Comparison of ENCODE assay signal across 1 fruit fly cellular context in the genomic region with DNA sequence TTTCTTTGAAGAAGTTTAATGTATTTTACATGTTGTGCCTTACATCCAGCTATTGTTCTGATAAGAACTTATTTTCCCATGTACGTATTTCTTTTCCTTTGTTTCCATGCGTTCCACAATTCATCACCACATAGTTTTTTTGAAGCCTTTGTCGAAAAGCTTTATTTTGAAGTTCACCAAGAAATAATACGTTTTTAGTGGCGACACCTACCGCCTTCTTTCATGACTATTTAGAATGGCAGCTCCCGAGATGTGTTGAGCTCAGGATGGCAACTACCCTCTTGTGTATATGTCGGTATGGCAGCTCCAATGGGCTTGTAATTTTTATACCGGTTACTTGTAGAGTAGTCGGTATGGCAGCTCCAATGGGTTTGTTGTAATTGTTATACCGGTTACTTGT.
A peak's percentile ranks its signal among the peaks of the same experiment; 100 is the strongest.
TF ChIP-seq lines count a peak whose summit lies in the region.

No protein-coding gene starts in this region.

TF ChIP-seq in whole organism, embryonic, 481 proteins besides CTCF, POLR2A, EP300 and RAD21 (continued from another document and continues in another):
- TF ChIP-seq CG4707 (GFP tag; optimal IDR thresholded peaks at IDR 0.05; lab: Kevin White, UChicago) (no peak), dm (GFP tag; optimal IDR thresholded peaks at IDR 0.05; lab: Kevin White, UChicago) (no peak), vfl (GFP tag; optimal IDR thresholded peaks at IDR 0.05; lab: Kevin White, UChicago) (peak; percentile 9), ttk (GFP tag; IDR thresholded peaks at IDR 0.05; lab: Robert Waterston, UW) (no peak), grau (tag; optimal IDR thresholded peaks at IDR 0.05; lab: Kevin White, UChicago) (no peak), vvl (GFP tag; IDR thresholded peaks at IDR 0.05; lab: Robert Waterston, UW) (peak; percentile 99), CG8089 (GFP tag; optimal IDR thresholded peaks at IDR 0.05; lab: Kevin White, UChicago) (peak; percentile 9), scrt (GFP tag; optimal IDR thresholded peaks at IDR 0.05; lab: Kevin White, UChicago) (no peak), CG3163 (GFP tag; optimal IDR thresholded peaks at IDR 0.05; lab: Kevin White, UChicago) (peak; percentile 87), Med (GFP tag; lab: Kevin White, UChicago) (peak; percentile 92), sr (GFP tag; IDR thresholded peaks at IDR 0.05; lab: Robert Waterston, UW) (no peak), Tbp (GFP tag; optimal IDR thresholded peaks at IDR 0.05; lab: Kevin White, UChicago) (peak; percentile 23), ftz-f1 (GFP tag; optimal IDR thresholded peaks at IDR 0.05; lab: Kevin White, UChicago) (no peak), CG42726 (GFP tag; IDR thresholded peaks at IDR 0.05; lab: Robert Waterston, UW; ENCODE audit: partially characterized antibody) (0 out of 2 replicates have a peak, but pooled peaks have one; percentile 46), CG2199 (GFP tag; IDR thresholded peaks at IDR 0.05; lab: Robert Waterston, UW) (peak; percentile 83; the same call in 1 of the 3 replicates), CG2202 (tag; optimal IDR thresholded peaks at IDR 0.05; lab: Kevin White, UChicago) (no peak), hkb (optimal IDR thresholded peaks at IDR 0.05; lab: Kevin White, UChicago) (peak; percentile 27), hkb (GFP tag; IDR thresholded peaks at IDR 0.05; lab: Robert Waterston, UW) (no peak), Scr (GFP tag; IDR thresholded peaks at IDR 0.05; lab: Robert Waterston, UW; ENCODE audit: partially characterized antibody) (0 out of 2 replicates have a peak, but pooled peaks have one; percentile 22), Hmr (GFP tag; optimal IDR thresholded peaks at IDR 0.05; lab: Kevin White, UChicago) (peak; percentile 84), z (GFP tag; IDR thresholded peaks at IDR 0.05; lab: Robert Waterston, UW) (no peak), CG17361 (GFP tag; IDR thresholded peaks at IDR 0.05; lab: Robert Waterston, UW) (peak; percentile 40; the same call in 1 of the 3 replicates), CG15601 (tag; optimal IDR thresholded peaks at IDR 0.05; lab: Kevin White, UChicago) (peak; percentile 71), CG7556 (GFP tag; optimal IDR thresholded peaks at IDR 0.05; lab: Kevin White, UChicago) (no peak), pros (GFP tag; optimal IDR thresholded peaks at IDR 0.05; lab: Kevin White, UChicago) (no peak), sug (tag; optimal IDR thresholded peaks at IDR 0.05; lab: Kevin White, UChicago) (peak; percentile 61), lilli (GFP tag; optimal IDR thresholded peaks at IDR 0.05; lab: Kevin White, UChicago) (peak; percentile 19), bsh (GFP tag; optimal IDR thresholded peaks at IDR 0.05; lab: Kevin White, UChicago) (peak in 1 of 2 experiments; percentile 7), CG8478 (optimal IDR thresholded peaks at IDR 0.05; lab: Kevin White, UChicago) (peak; percentile 5), Atf-2 (GFP tag; optimal IDR thresholded peaks at IDR 0.05; lab: Kevin White, UChicago) (no peak), CG10321 (GFP tag; IDR thresholded peaks at IDR 0.05; lab: Robert Waterston, UW) (no peak), trem (tag; optimal IDR thresholded peaks at IDR 0.05; lab: Kevin White, UChicago) (peak; percentile 95), B-H2 (GFP tag; optimal IDR thresholded peaks at IDR 0.05; lab: Kevin White, UChicago) (peak; percentile 50), CG4282 (GFP tag; optimal IDR thresholded peaks at IDR 0.05; lab: Kevin White, UChicago) (no peak), knrl (GFP tag; IDR thresholded peaks at IDR 0.05; lab: Robert Waterston, UW; ENCODE audit: partially characterized antibody) (peak; percentile 50; the same call in 1 of the 3 replicates), CG8944 (GFP tag; optimal IDR thresholded peaks at IDR 0.05; lab: Kevin White, UChicago) (peak; percentile 3), phol (tag; optimal IDR thresholded peaks at IDR 0.05; lab: Kevin White, UChicago) (peak; percentile 53), gro (GFP tag; optimal IDR thresholded peaks at IDR 0.05; lab: Kevin White, UChicago) (peak; percentile 29), emc (GFP tag; optimal IDR thresholded peaks at IDR 0.05; lab: Kevin White, UChicago) (no peak), ATbp (GFP tag; optimal IDR thresholded peaks at IDR 0.05; lab: Kevin White, UChicago) (no peak), fd3F (GFP tag; optimal IDR thresholded peaks at IDR 0.05; lab: Kevin White, UChicago) (no peak), CG13287 (GFP tag; IDR thresholded peaks at IDR 0.05; lab: Robert Waterston, UW; ENCODE audit: partially characterized antibody) (peak; percentile 60), lov (optimal IDR thresholded peaks at IDR 0.05; lab: Kevin White, UChicago) (no peak), lov (GFP tag; IDR thresholded peaks at IDR 0.05; lab: Robert Waterston, UW) (no peak), gem (tag; optimal IDR thresholded peaks at IDR 0.05; lab: Kevin White, UChicago) (peak; percentile 36), CG7786 (GFP tag; optimal IDR thresholded peaks at IDR 0.05; lab: Kevin White, UChicago) (peak; percentile 10), dan (GFP tag; IDR thresholded peaks at IDR 0.05; lab: Robert Waterston, UW) (no peak), cad (GFP tag; optimal IDR thresholded peaks at IDR 0.05; lab: Kevin White, UChicago) (no peak), Hsf (GFP tag; optimal IDR thresholded peaks at IDR 0.05; lab: Kevin White, UChicago) (peak; percentile 44), CG12071 (GFP tag; optimal IDR thresholded peaks at IDR 0.05; lab: Kevin White, UChicago) (no peak), tna (GFP tag; IDR thresholded peaks at IDR 0.05; lab: Robert Waterston, UW; ENCODE audit: partially characterized antibody) (peak; percentile 13; the same call in 1 of the 2 replicates), dmrt99B (tag; optimal IDR thresholded peaks at IDR 0.05; lab: Kevin White, UChicago) (no peak), CG34376 (GFP tag; optimal IDR thresholded peaks at IDR 0.05; lab: Kevin White, UChicago) (no peak), MTF-1 (GFP tag; optimal IDR thresholded peaks at IDR 0.05; lab: Kevin White, UChicago; ENCODE audit: borderline replicate concordance) (no peak), CG1603 (tag; optimal IDR thresholded peaks at IDR 0.05; lab: Kevin White, UChicago) (peak; percentile 63), CG15073 (GFP tag; optimal IDR thresholded peaks at IDR 0.05; lab: Kevin White, UChicago) (no peak), CG6854 (GFP tag; optimal IDR thresholded peaks at IDR 0.05; lab: Kevin White, UChicago) (no peak), CG2120 (GFP tag; optimal IDR thresholded peaks at IDR 0.05; lab: Kevin White, UChicago) (peak; percentile 46), luna (GFP tag; optimal IDR thresholded peaks at IDR 0.05; lab: Kevin White, UChicago) (no peak), CG10147 (GFP tag; optimal IDR thresholded peaks at IDR 0.05; lab: Kevin White, UChicago) (peak; percentile 38), Neu2 (GFP tag; optimal IDR thresholded peaks at IDR 0.05; lab: Kevin White, UChicago; ENCODE audit: borderline replicate concordance) (no peak), CG2116 (GFP tag; optimal IDR thresholded peaks at IDR 0.05; lab: Kevin White, UChicago) (peak; percentile 68), CG12391 (tag; optimal IDR thresholded peaks at IDR 0.05; lab: Kevin White, UChicago) (peak; percentile 16), caup (GFP tag; optimal IDR thresholded peaks at IDR 0.05; lab: Kevin White, UChicago; ENCODE audit: severe bottlenecking) (no peak), CG4820 (GFP tag; optimal IDR thresholded peaks at IDR 0.05; lab: Kevin White, UChicago) (peak; percentile 19), Sry-δ (GFP tag; optimal IDR thresholded peaks at IDR 0.05; lab: Kevin White, UChicago) (peak; percentile 49), CG13123 (GFP tag; optimal IDR thresholded peaks at IDR 0.05; lab: Kevin White, UChicago) (peak; percentile 15), jigr1 (GFP tag; IDR thresholded peaks at IDR 0.05; lab: Robert Waterston, UW) (no peak), zen (tag; optimal IDR thresholded peaks at IDR 0.05; lab: Kevin White, UChicago) (peak; percentile 61), CG4360 (GFP tag; IDR thresholded peaks at IDR 0.05; lab: Robert Waterston, UW) (no peak), CG13424 (tag; optimal IDR thresholded peaks at IDR 0.05; lab: Kevin White, UChicago) (peak; percentile 38), CG30403 (GFP tag; optimal IDR thresholded peaks at IDR 0.05; lab: Kevin White, UChicago) (peak; percentile 27), CG10267 (tag; optimal IDR thresholded peaks at IDR 0.05; lab: Kevin White, UChicago) (peak; percentile 79), Ravus (GFP tag; IDR thresholded peaks at IDR 0.05; lab: Robert Waterston, UW) (no peak), Oli (tag; optimal IDR thresholded peaks at IDR 0.05; lab: Kevin White, UChicago) (no peak), Poxn (GFP tag; IDR thresholded peaks at IDR 0.05; lab: Robert Waterston, UW) (no peak), CG11456 (GFP tag; IDR thresholded peaks at IDR 0.05; lab: Robert Waterston, UW) (no peak), fd102C (GFP tag; optimal IDR thresholded peaks at IDR 0.05; lab: Kevin White, UChicago) (no peak), CG4854 (GFP tag; optimal IDR thresholded peaks at IDR 0.05; lab: Kevin White, UChicago) (no peak), H2.0 (GFP tag; IDR thresholded peaks at IDR 0.05; lab: Robert Waterston, UW) (no peak), ro (GFP tag; IDR thresholded peaks at IDR 0.05; lab: Robert Waterston, UW) (no peak), CG6813 (GFP tag; optimal IDR thresholded peaks at IDR 0.05; lab: Kevin White, UChicago) (no peak), CG18599 (GFP tag; optimal IDR thresholded peaks at IDR 0.05; lab: Kevin White, UChicago) (no peak), sens-2 (GFP tag; IDR thresholded peaks at IDR 0.05; lab: Robert Waterston, UW) (no peak), danr (GFP tag; IDR thresholded peaks at IDR 0.05; lab: Robert Waterston, UW) (no peak), fd64A (GFP tag; optimal IDR thresholded peaks at IDR 0.05; lab: Kevin White, UChicago) (no peak), NC2β (GFP tag; optimal IDR thresholded peaks at IDR 0.05; lab: Kevin White, UChicago) (peak; percentile 29), Hmx (GFP tag; optimal IDR thresholded peaks at IDR 0.05; lab: Kevin White, UChicago) (no peak), CG10565 (GFP tag; optimal IDR thresholded peaks at IDR 0.05; lab: Kevin White, UChicago) (no peak), Bgb (GFP tag; IDR thresholded peaks at IDR 0.05; lab: Robert Waterston, UW; ENCODE audit: partially characterized antibody) (peak; percentile 52; the same call in 1 of the 2 replicates), CG34422 (GFP tag; IDR thresholded peaks at IDR 0.05; lab: Robert Waterston, UW) (no peak; the same call in 2 of the 3 replicates), pita (GFP tag; optimal IDR thresholded peaks at IDR 0.05; lab: Kevin White, UChicago) (peak; percentile 94), al (GFP tag; IDR thresholded peaks at IDR 0.05; lab: Robert Waterston, UW) (no peak), CG2712 (tag; optimal IDR thresholded peaks at IDR 0.05; lab: Kevin White, UChicago) (peak; percentile 47), CG12769 (tag; optimal IDR thresholded peaks at IDR 0.05; lab: Kevin White, UChicago) (no peak), twi (tag; optimal IDR thresholded peaks at IDR 0.05; lab: Kevin White, UChicago) (no peak), repo (GFP tag; optimal IDR thresholded peaks at IDR 0.05; lab: Kevin White, UChicago) (no peak), CG17802 (tag; optimal IDR thresholded peaks at IDR 0.05; lab: Kevin White, UChicago) (no peak), tap (tag; optimal IDR thresholded peaks at IDR 0.05; lab: Kevin White, UChicago) (no peak), gfzf (GFP tag; optimal IDR thresholded peaks at IDR 0.05; lab: Kevin White, UChicago) (peak; percentile 41), chinmo (GFP tag; IDR thresholded peaks at IDR 0.05; lab: Robert Waterston, UW; ENCODE audit: partially characterized antibody) (peak; percentile 47; the same call in 1 of the 4 replicates), YL-1 (GFP tag; optimal IDR thresholded peaks at IDR 0.05; lab: Kevin White, UChicago) (no peak), Ets65A (GFP tag; lab: Kevin White, UChicago) (no peak), CG14050 (GFP tag; IDR thresholded peaks at IDR 0.05; lab: Robert Waterston, UW) (no peak), Dp (GFP tag; optimal IDR thresholded peaks at IDR 0.05; lab: Kevin White, UChicago) (peak; percentile 46), wor (GFP tag; IDR thresholded peaks at IDR 0.05; lab: Robert Waterston, UW) (no peak), amos (GFP tag; IDR thresholded peaks at IDR 0.05; lab: Robert Waterston, UW; ENCODE audit: partially characterized antibody) (peak; percentile 51), en (GFP tag; optimal IDR thresholded peaks at IDR 0.05; lab: Kevin White, UChicago) (no peak), E2f2 (GFP tag; IDR thresholded peaks at IDR 0.05; lab: Robert Waterston, UW) (peak; percentile 43), BEAF-32 (GFP tag; optimal IDR thresholded peaks at IDR 0.05; lab: Kevin White, UChicago) (peak; percentile 26), CG9215 (GFP tag; IDR thresholded peaks at IDR 0.05; lab: Robert Waterston, UW) (no peak), zen2 (GFP tag; IDR thresholded peaks at IDR 0.05; lab: Robert Waterston, UW; ENCODE audit: partially characterized antibody) (no peak), CG5245 (GFP tag; optimal IDR thresholded peaks at IDR 0.05; lab: Kevin White, UChicago) (no peak), p53 (GFP tag; optimal IDR thresholded peaks at IDR 0.05; lab: Kevin White, UChicago) (no peak), Abd-B (GFP tag; optimal IDR thresholded peaks at IDR 0.05; lab: Kevin White, UChicago) (no peak), dpn (GFP tag; optimal IDR thresholded peaks at IDR 0.05; lab: Kevin White, UChicago) (peak; percentile 16 to 46), pzg (GFP tag; optimal IDR thresholded peaks at IDR 0.05; lab: Kevin White, UChicago) (peak; percentile 68), rib (GFP tag; IDR thresholded peaks at IDR 0.05; lab: Robert Waterston, UW) (no peak), fd96Cb (tag; optimal IDR thresholded peaks at IDR 0.05; lab: Kevin White, UChicago) (no peak), CG11247 (GFP tag; IDR thresholded peaks at IDR 0.05; lab: Robert Waterston, UW) (no peak), cas (GFP tag; IDR thresholded peaks at IDR 0.05; lab: Robert Waterston, UW) (no peak), CG18764 (GFP tag; optimal IDR thresholded peaks at IDR 0.05; lab: Kevin White, UChicago) (no peak), nmo (GFP tag; optimal IDR thresholded peaks at IDR 0.05; lab: Kevin White, UChicago) (peak; percentile 35), CG3995 (GFP tag; optimal IDR thresholded peaks at IDR 0.05; lab: Kevin White, UChicago) (no peak), CG7839 (tag; optimal IDR thresholded peaks at IDR 0.05; lab: Kevin White, UChicago) (no peak), CHES-1-like (GFP tag; optimal IDR thresholded peaks at IDR 0.05; lab: Kevin White, UChicago) (peak; percentile 43), CG10209 (GFP tag; optimal IDR thresholded peaks at IDR 0.05; lab: Kevin White, UChicago) (no peak), sisA (GFP tag; IDR thresholded peaks at IDR 0.05; lab: Robert Waterston, UW) (no peak), CG7745 (tag; optimal IDR thresholded peaks at IDR 0.05; lab: Kevin White, UChicago) (no peak)
